Worm (Caenorhabditis elegans): ENCODE results near the gene dnj-25.

DNA sequence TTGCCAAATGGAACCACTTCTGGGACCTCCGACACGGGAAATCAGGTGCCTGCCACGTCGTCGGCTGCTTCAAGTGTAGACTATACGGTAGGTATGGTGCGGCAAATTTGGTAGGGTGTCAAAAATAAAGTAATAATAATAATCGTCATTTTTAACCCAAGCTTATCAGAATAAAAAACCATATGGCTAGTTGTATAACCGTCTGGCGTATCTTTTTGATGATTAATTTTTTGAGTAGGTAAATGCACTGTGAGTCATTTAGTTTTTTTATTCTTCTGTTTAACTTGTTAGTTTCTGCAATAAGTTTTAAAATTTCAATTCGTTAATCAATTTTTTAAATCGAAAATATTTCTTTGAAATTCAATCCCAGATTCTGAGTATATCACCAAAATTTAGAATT, 11.3 kb upstream of the dnj-25 start:
- TF ChIP-seq hmg-4 (GFP tag; optimal IDR thresholded peaks at IDR 0.05), result no peak
- TF ChIP-seq ets-7 (tag; optimal IDR thresholded peaks at IDR 0.05), result no peak
- no peak for TF ChIP-seq ama-1 (optimal IDR thresholded peaks at IDR 0.05)
- TF ChIP-seq scrt-1 (GFP tag; IDR thresholded peaks at IDR 0.05), result no peak
- TF ChIP-seq ceh-13 (GFP tag; optimal IDR thresholded peaks at IDR 0.05), result no peak
- no peak for TF ChIP-seq tbx-37 (GFP tag; conservative IDR thresholded peaks at IDR 0.05)
- no peak for TF ChIP-seq F13C5.2 (tag; optimal IDR thresholded peaks at IDR 0.05)
- TF ChIP-seq flt-1 (GFP tag; IDR thresholded peaks at IDR 0.05), result no peak
- TF ChIP-seq sea-1 (GFP tag; conservative IDR thresholded peaks at IDR 0.05), result no peak
- TF ChIP-seq hmbx-1 (tag; optimal IDR thresholded peaks at IDR 0.05), result no peak
- no peak for TF ChIP-seq hnd-1 (tag; optimal IDR thresholded peaks at IDR 0.05)
- TF ChIP-seq tra-4 (tag; optimal IDR thresholded peaks at IDR 0.05), result no peak
- no peak for TF ChIP-seq B0310.2 (tag; optimal IDR thresholded peaks at IDR 0.05)
- TF ChIP-seq aly-1 (tag; optimal IDR thresholded peaks at IDR 0.05), result no peak

Measured in whole organism, early embryonic.